Worm (Caenorhabditis elegans) whole organism, mixed stage, embryonic: Measurements from ENCODE around the gene Y62H9A.16.

ENCODE experiments used
- elt-1 ChIP-seq: sonication (generic microtip); optimal IDR thresholded peaks from 2 replicates; lab custom pipeline; 2017; ENCODE audit warnings: missing genetic modification characterization, mild to moderate bottlenecking, missing compliant biosample characterization, antibody characterized with exemption, moderate library complexity, borderline replicate concordance; ENCODE audit not compliant: insufficient read depth
- elt-3 ChIP-seq: fragments of 150-350 bp; optimal IDR thresholded peaks from 2 replicates; lab custom pipeline; 2014; ENCODE audit warnings: missing biosample characterization, missing genetic modification characterization
- flh-1 ChIP-seq: fragments of 200-800 bp; sonication (Bioruptor generic); optimal IDR thresholded peaks from 2 replicates; lab custom pipeline; 2018; ENCODE audit warnings: mild to moderate bottlenecking, missing genetic modification characterization, moderate library complexity, missing compliant biosample characterization
- nhr-237 ChIP-seq: fragments of 150-350 bp; optimal IDR thresholded peaks from 2 replicates; lab custom pipeline; 2014; ENCODE audit warnings: missing biosample characterization, missing genetic modification characterization
- pha-4 ChIP-seq: fragments of 150-350 bp; optimal IDR thresholded peaks from 2 replicates; lab custom pipeline; 2018; ENCODE audit warnings: missing biosample characterization, missing genetic modification reagents, missing genetic modification characterization
- ztf-11 ChIP-seq: fragments of 150-350 bp; optimal IDR thresholded peaks from 2 replicates; lab custom pipeline; 2014; ENCODE audit warnings: missing biosample characterization, missing genetic modification characterization

DNA sequence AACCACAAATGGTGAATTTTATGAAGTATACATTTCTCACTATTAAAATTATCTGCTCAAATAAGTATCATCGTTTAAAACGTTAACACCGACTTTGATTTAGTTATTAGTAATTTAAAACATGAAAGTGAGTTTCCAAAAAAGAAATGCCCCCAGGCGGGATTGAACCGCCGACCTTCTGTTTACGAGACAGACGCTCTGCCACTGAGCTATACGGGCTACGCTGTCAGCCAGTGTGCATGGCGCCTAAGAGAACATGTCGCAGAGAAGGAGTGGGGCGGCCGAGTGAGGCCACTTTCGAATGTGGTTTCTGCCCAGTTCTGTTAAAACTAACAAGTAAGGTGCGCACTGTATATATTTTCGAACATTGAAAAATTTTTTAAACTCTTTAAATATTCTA lies 16.8 kb downstream of the Y62H9A.16 start:
- TF ChIP-seq elt-3 (tag; lab: Kevin White, UChicago) (no peak), flh-1 (no peak), pha-4 (peak; percentile 41), nhr-237 (no peak), ztf-11 (tag; lab: Kevin White, UChicago) (no peak), elt-1 (tag; lab: Kevin White, UChicago) (no peak)
